Worm (Caenorhabditis elegans) whole organism, L3 larva: ENCODE data around the gene C38C3.4.
A peak's percentile ranks its signal among the peaks of the same experiment; 100 is the strongest.

Experiments used
- R02D3.7 ChIP-seq: fragments of 150-350 bp; optimal IDR thresholded peaks from 2 replicates; lab custom pipeline; 2014; ENCODE audit warnings: missing biosample characterization, missing genetic modification characterization
- ZK546.5 ChIP-seq: sonication (generic microtip); optimal IDR thresholded peaks from 2 replicates; lab custom pipeline; 2017; ENCODE audit warnings: missing biosample characterization, missing genetic modification characterization
- aly-2 ChIP-seq: fragments of 150-350 bp; optimal IDR thresholded peaks from 2 replicates; lab custom pipeline; 2014; ENCODE audit warnings: missing biosample characterization, missing genetic modification characterization
- ama-1 ChIP-seq: fragments of 150-350 bp; optimal IDR thresholded peaks from 2 replicates; lab custom pipeline; 2018
- ceh-9 ChIP-seq: sonication (generic microtip); optimal IDR thresholded peaks from 2 replicates; lab custom pipeline; 2018; ENCODE audit warnings: missing biosample characterization, missing genetic modification characterization
- daf-12 ChIP-seq: fragments of 150-350 bp; optimal IDR thresholded peaks from 2 replicates; lab custom pipeline; 2014; ENCODE audit warnings: missing biosample characterization, missing genetic modification reagents, missing genetic modification characterization
- egl-27 ChIP-seq: sonication (generic microtip); optimal IDR thresholded peaks from 4 replicates; lab custom pipeline; 2017; ENCODE audit warnings: missing biosample characterization, missing genetic modification reagents, missing genetic modification characterization
- egl-5 ChIP-seq: fragments of 150-350 bp; optimal IDR thresholded peaks from 2 replicates; lab custom pipeline; 2017; ENCODE audit warnings: missing biosample characterization, missing genetic modification reagents, missing genetic modification characterization, inconsistent platforms
- elt-2 ChIP-seq: sonication (generic microtip); optimal IDR thresholded peaks from 2 replicates; lab custom pipeline; 2016; ENCODE audit warnings: missing genetic modification reagents, mild to moderate bottlenecking, missing genetic modification characterization, missing compliant biosample characterization
- eor-1 ChIP-seq, 2 experiments: fragments of 150-350 bp; optimal IDR thresholded peaks; 2 replicates each; lab custom pipeline; 2014 to 2018; ENCODE audit warnings: missing biosample characterization in 2 of 2, missing genetic modification characterization in 2 of 2
- fkh-10 ChIP-seq: sonication (generic microtip); optimal IDR thresholded peaks from 2 replicates; lab custom pipeline; 2017; ENCODE audit warnings: missing biosample characterization, missing genetic modification reagents, missing genetic modification characterization
- fkh-2 ChIP-seq: fragments of 150-350 bp; optimal IDR thresholded peaks from 2 replicates; lab custom pipeline; 2014; ENCODE audit warnings: missing biosample characterization, missing genetic modification reagents, missing genetic modification characterization
- fos-1 ChIP-seq: fragments of 150-350 bp; optimal IDR thresholded peaks from 2 replicates; lab custom pipeline; 2014; ENCODE audit warnings: missing biosample characterization, missing genetic modification characterization
- hmg-11 ChIP-seq: sonication (generic microtip); optimal IDR thresholded peaks from 2 replicates; lab custom pipeline; 2016; ENCODE audit warnings: missing genetic modification characterization, missing compliant biosample characterization
- lin-39 ChIP-seq: fragments of 150-350 bp; optimal IDR thresholded peaks from 2 replicates; lab custom pipeline; 2018; ENCODE audit warnings: missing biosample characterization, missing genetic modification reagents, missing genetic modification characterization
- lsy-12 ChIP-seq: sonication (generic microtip); optimal IDR thresholded peaks from 2 replicates; lab custom pipeline; 2016; ENCODE audit warnings: mild to moderate bottlenecking, missing genetic modification characterization, missing compliant biosample characterization
- mdl-1 ChIP-seq: fragments of 150-350 bp; optimal IDR thresholded peaks from 2 replicates; lab custom pipeline; 2014; ENCODE audit warnings: missing biosample characterization, missing genetic modification characterization
- mml-1 ChIP-seq: fragments of 150-350 bp; sonication (generic microtip); optimal IDR thresholded peaks from 3 replicates; lab custom pipeline; 2014; ENCODE audit warnings: missing biosample characterization, missing genetic modification characterization
- nfya-1 ChIP-seq: sonication (generic microtip); optimal IDR thresholded peaks from 2 replicates; lab custom pipeline; 2017; ENCODE audit warnings: missing genetic modification characterization, mild to moderate bottlenecking, missing compliant biosample characterization, antibody characterized with exemption, moderate library complexity; ENCODE audit not compliant: insufficient read depth
- nhr-11 ChIP-seq: fragments of 150-350 bp; optimal IDR thresholded peaks from 2 replicates; lab custom pipeline; 2014; ENCODE audit warnings: missing biosample characterization, missing genetic modification characterization
- nhr-12 ChIP-seq: fragments of 150-350 bp; optimal IDR thresholded peaks from 2 replicates; lab custom pipeline; 2014; ENCODE audit warnings: missing biosample characterization, missing genetic modification characterization
- nhr-23 ChIP-seq: fragments of 150-350 bp; optimal IDR thresholded peaks from 2 replicates; lab custom pipeline; 2014; ENCODE audit warnings: missing biosample characterization, missing genetic modification reagents, missing genetic modification characterization
- nhr-237 ChIP-seq: fragments of 150-350 bp; optimal IDR thresholded peaks from 2 replicates; lab custom pipeline; 2014; ENCODE audit warnings: missing biosample characterization, missing genetic modification characterization
- nhr-25 ChIP-seq: sonication (generic microtip); optimal IDR thresholded peaks from 2 replicates; lab custom pipeline; 2017; ENCODE audit warnings: missing biosample characterization, missing genetic modification characterization
- nhr-28 ChIP-seq: fragments of 150-350 bp; optimal IDR thresholded peaks from 2 replicates; lab custom pipeline; 2014; ENCODE audit warnings: missing biosample characterization, missing genetic modification characterization
- nhr-43 ChIP-seq: sonication (generic microtip); optimal IDR thresholded peaks from 2 replicates; lab custom pipeline; 2016; ENCODE audit warnings: mild to moderate bottlenecking, missing genetic modification characterization, missing compliant biosample characterization; ENCODE audit not compliant: poor library complexity, severe bottlenecking
- nhr-77 ChIP-seq: fragments of 150-350 bp; optimal IDR thresholded peaks from 2 replicates; lab custom pipeline; 2014; ENCODE audit warnings: missing biosample characterization, missing genetic modification characterization
- pha-4 ChIP-seq: fragments of 150-350 bp; optimal IDR thresholded peaks from 2 replicates; lab custom pipeline; 2014; ENCODE audit warnings: missing biosample characterization, missing genetic modification reagents, missing genetic modification characterization
- pqm-1 ChIP-seq: fragments of 150-350 bp; optimal IDR thresholded peaks from 2 replicates; lab custom pipeline; 2017; ENCODE audit warnings: missing biosample characterization, missing genetic modification characterization, inconsistent platforms
- skn-1 ChIP-seq: fragments of 150-350 bp; optimal IDR thresholded peaks from 2 replicates; lab custom pipeline; 2014; ENCODE audit warnings: missing biosample characterization, missing genetic modification characterization
- unc-39 ChIP-seq: sonication (generic microtip); optimal IDR thresholded peaks from 4 replicates; lab custom pipeline; 2017; ENCODE audit warnings: missing biosample characterization, missing genetic modification characterization
- zag-1 ChIP-seq: fragments of 150-350 bp; optimal IDR thresholded peaks from 2 replicates; lab custom pipeline; 2014; ENCODE audit warnings: missing biosample characterization, missing genetic modification characterization
- ztf-11 ChIP-seq: fragments of 150-350 bp; optimal IDR thresholded peaks from 2 replicates; lab custom pipeline; 2014; ENCODE audit warnings: missing biosample characterization, missing genetic modification characterization
- ztf-4 ChIP-seq: fragments of 150-350 bp; optimal IDR thresholded peaks from 2 replicates; lab custom pipeline; 2014; ENCODE audit warnings: missing biosample characterization, missing genetic modification characterization

C38C3.4 gene

DNA sequence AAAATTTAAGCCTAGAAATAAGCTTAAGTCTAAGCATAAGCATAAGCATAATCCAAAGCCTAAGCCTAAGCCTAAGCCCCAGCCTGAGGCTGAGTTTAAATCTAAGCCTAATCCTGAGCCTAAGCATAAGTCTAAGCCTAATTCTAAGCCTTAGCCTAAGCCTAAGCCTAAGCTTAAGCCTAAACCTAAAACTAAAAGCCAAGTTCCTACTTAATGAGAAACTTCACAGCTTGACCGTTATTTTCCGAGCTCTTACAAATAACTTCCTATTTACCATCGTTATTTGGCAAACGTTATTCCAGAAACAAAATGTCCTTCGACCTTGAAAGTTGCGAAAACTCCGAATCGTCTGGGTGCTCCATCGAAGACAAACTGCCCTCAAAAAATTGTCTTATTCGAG, at the start of gene C38C3.4:
TSS of gene C38C3.4 (plus strand) at position 301 of the 400 bp plus-strand sequence.
- TF ChIP-seq nhr-25 (tag; lab: Kevin White, UChicago) = no peak
- TF ChIP-seq, all 47 proteins: peak for 0

DNA sequence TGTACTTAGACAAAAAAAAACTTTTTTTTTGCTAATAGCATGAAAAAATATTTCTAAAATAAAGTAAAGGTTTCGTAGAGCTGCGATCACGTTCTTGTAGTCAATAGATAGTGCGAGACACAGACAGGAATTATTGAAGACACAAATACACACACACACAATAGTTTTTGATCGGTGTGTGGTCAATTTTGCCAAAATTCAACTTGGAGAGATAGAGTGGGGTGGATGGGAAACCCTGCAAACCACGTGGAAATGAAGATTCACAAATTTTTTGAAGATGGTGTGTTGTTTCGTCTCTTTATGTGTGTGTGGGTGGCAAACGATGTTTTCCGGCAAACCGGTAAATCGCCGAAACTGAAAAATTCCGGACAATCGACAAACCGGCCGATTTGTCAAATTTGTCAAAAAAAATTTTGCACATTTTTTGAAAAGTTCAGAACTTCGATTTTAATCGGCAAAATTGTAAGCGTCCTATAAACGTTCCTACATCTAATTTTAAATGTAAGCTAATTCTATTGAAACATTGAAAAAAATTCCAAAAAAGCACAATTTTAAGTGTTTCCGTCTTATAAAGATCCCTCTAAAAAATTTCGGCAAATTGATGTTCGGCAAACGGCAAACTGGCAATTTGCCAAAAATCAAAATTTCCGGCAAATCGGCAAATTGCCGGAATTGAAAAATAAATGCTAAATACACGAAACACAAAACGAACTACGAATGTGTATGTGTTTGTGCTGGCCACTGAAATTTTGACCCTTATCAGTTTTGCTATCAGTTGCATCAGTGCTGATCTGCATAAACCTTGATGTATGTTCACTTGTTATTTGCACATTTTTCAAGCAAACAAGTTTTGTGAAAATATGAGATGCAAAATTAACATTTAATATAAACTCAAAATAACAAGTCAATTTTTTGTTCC, 49.1 kb upstream of the C38C3.4 start:
- TF ChIP-seq elt-2 (tag; lab: Kevin White, UChicago) (peak; percentile 69), hmg-11 (tag; lab: Kevin White, UChicago) (no peak), ama-1 (lab: Kevin White, UChicago) (no peak), nhr-28 (tag; lab: Kevin White, UChicago) (no peak), pqm-1 (tag; lab: Kevin White, UChicago) (peak; percentile 30), fos-1 (tag; lab: Kevin White, UChicago) (no peak), unc-39 (no peak), nhr-23 (tag; lab: Kevin White, UChicago) (no peak), ceh-9 (tag; lab: Kevin White, UChicago) (no peak), pha-4 (tag; lab: Kevin White, UChicago) (no peak)

- TF ChIP-seq fkh-2 (tag; lab: Kevin White, UChicago) (no peak), eor-1 (tag; optimal IDR thresholded peaks at IDR 0.05; lab: Kevin White, UChicago) (no peak), mdl-1 (tag; lab: Kevin White, UChicago) (no peak), aly-2 (tag; lab: Kevin White, UChicago) (no peak), elt-2 (tag; lab: Kevin White, UChicago) (no peak), nhr-237 (tag; lab: Kevin White, UChicago) (no peak), nfya-1 (tag; lab: Kevin White, UChicago) (no peak), fos-1 (tag; lab: Kevin White, UChicago) (no peak), skn-1 (no peak), lin-39 (tag; lab: Kevin White, UChicago) (no peak), ztf-4 (tag; lab: Kevin White, UChicago) (no peak), ZK546.5 (tag; lab: Kevin White, UChicago) (no peak), unc-39 (no peak), ama-1 (lab: Kevin White, UChicago) (no peak), nhr-23 (tag; lab: Kevin White, UChicago) (no peak), hmg-11 (tag; lab: Kevin White, UChicago) (no peak), nhr-43 (tag; lab: Kevin White, UChicago) (no peak)
Measured at ce11 chrV:1433419-1433765, 48.5 kb upstream of the C38C3.4 start.

- TF ChIP-seq daf-12 (tag; lab: Kevin White, UChicago) = no peak
- no peak for TF ChIP-seq mml-1 (tag; lab: Kevin White, UChicago)
- TF ChIP-seq pha-4 (tag; lab: Kevin White, UChicago) = no peak
- no peak for TF ChIP-seq lsy-12 (tag; lab: Kevin White, UChicago)
- no peak for TF ChIP-seq ztf-4 (tag; lab: Kevin White, UChicago)
- no peak for TF ChIP-seq mdl-1 (tag; lab: Kevin White, UChicago)
- TF ChIP-seq ztf-11 (tag; lab: Kevin White, UChicago) = no peak
Measured at ce11 chrV:1434398-1434797, 47.4 kb upstream of the C38C3.4 start.

DNA sequence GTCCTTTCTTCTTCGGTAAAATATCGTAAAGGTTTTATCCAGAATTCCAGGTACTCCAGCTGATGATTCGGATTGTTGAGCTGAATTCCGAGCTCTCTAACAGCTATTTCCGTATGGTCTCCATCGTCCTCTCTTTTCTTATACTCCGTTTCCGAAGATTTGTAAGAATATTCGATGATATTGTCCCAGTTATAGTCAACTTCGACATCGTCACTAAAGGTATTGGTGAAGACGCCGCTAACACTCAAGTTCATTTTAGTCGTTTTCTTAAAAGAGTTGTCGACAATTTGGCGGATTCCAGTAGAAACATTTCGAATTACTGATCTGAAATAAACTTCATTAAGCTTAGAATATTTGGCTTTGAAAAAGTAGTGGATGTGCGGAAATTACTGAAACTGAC, 46.7 kb upstream of the C38C3.4 start:
- no peak for TF ChIP-seq fkh-2 (tag; lab: Kevin White, UChicago)
- no peak for TF ChIP-seq fkh-10 (GFP tag; lab: Kevin White, UChicago)
- no peak for TF ChIP-seq zag-1 (tag; lab: Kevin White, UChicago)
- TF ChIP-seq nhr-11 = no peak
- TF ChIP-seq egl-27 (tag; lab: Kevin White, UChicago) = no peak
- no peak for TF ChIP-seq nhr-77 (tag; lab: Kevin White, UChicago)
- TF ChIP-seq R02D3.7 (tag; lab: Kevin White, UChicago) = no peak
- no peak for TF ChIP-seq egl-5 (tag; lab: Kevin White, UChicago)
- TF ChIP-seq nhr-12 (tag; lab: Kevin White, UChicago) = no peak
- TF ChIP-seq, all 47 proteins: peak for 0
